Fruit fly (Drosophila melanogaster) S2 (cell line): Measurements from ENCODE around the gene ovo.

ENCODE experiments used
- CG8478 ChIP-seq: fragments of >200 bp; optimal IDR thresholded peaks from 2 replicates; lab custom pipeline; 2018
- CTCF ChIP-seq, 2 experiments: fragments of >200 bp; optimal IDR thresholded peaks; 2 replicates each; lab custom pipeline; 2018

ovo gene

DNA sequence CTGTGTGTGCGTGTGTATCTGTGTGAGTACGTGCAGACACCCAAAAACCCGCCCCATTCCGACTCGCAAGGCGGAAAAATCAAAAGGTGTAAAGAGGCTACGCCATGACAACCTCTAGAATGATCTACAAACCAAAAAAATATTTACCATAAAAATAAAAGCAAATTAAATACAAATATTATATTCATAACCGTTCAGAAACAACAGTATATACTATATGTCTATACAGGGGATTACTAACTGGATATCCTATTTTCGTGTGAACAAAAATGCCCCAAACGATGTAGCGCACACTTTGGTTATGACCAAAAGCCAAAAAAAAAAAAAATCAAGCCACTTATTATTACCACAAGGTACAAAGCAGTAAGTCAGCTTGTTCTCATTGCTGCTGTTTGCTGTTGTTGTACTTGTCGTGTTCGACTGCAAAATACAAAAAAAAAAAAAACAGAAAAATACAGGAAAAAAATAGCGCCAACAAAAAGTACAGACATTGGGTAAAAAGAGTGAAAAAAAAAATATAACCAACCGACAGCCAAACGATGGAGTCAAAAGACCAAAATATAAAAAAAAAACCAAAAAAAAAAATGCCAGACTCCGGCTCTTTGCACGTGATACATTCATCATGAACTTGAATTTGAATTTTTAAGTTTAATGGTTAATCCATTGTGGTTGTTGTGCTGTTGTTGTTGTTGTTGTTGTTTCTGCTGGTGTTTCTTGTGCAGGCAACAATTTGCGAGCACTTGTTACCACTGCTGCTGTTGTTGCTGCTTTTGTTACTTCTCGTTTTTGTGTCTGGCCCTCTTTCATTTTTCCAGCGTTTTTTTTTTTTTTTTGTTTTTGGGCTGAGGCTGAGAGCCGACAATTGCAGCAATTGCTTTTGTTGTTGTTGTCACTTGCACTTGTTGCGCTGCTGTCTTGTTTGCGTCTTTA is 6.3 kb upstream of the ovo start:
- TF ChIP-seq CG8478 (lab: Kevin White, UChicago) (no peak), CTCF (optimal IDR thresholded peaks at IDR 0.05; lab: Kevin White, UChicago) (no peak)

DNA sequence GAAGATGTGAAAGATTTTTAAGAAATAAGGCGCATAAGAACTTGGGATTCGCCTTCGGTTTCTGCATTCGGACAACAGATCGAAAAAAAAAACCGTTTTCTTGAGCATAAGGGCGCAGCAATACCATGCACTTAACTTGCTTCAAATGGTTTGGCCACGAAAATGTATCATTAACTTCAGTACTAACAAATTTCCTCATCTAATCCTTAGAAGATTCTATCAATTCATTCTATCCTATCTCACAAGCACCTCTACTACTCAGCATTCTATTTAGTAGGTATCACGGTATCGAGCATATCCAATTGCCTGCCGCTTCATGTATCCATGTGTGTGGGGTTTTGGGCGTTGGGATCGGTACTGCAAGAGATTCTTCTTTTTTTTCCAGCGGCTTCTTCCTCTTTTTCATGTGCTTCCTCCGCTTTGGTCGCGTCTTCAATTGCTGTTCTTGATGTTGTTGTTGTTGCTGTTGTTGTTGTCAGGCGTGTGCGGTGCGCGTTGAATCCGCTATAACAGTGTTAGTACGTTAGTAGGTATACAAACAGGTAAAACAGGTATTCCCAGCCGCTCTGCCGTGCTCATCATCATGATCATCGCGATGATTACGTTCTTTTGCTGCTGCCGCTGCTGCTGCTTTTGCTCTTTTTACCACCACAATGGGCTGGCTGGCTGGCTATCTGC is 3.5 kb upstream of the ovo start:
- TF ChIP-seq CG8478 (lab: Kevin White, UChicago) = no peak
- no peak for TF ChIP-seq CTCF (optimal IDR thresholded peaks at IDR 0.05; lab: Kevin White, UChicago)

DNA sequence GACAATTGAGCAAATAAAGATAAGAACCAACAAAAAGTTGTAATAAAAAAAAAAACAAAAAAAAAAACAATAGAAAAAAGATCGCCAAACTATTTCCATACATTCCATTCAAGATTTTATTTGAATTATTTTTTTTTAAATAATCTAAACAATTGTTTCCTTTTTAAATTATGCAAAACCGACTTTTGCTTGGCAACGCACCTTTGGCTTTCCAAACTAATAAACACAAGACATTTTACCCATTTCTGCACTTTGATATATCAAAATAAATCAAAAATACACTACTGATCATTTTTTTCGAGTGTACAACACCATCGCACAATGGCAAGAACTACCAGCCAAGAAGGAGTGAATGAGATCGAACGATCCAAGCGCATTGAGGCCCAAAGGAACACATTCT is 2.9 kb upstream of the ovo start:
- TF ChIP-seq CG8478 (lab: Kevin White, UChicago) = no peak
- TF ChIP-seq CTCF (optimal IDR thresholded peaks at IDR 0.05; lab: Kevin White, UChicago) = no peak

DNA sequence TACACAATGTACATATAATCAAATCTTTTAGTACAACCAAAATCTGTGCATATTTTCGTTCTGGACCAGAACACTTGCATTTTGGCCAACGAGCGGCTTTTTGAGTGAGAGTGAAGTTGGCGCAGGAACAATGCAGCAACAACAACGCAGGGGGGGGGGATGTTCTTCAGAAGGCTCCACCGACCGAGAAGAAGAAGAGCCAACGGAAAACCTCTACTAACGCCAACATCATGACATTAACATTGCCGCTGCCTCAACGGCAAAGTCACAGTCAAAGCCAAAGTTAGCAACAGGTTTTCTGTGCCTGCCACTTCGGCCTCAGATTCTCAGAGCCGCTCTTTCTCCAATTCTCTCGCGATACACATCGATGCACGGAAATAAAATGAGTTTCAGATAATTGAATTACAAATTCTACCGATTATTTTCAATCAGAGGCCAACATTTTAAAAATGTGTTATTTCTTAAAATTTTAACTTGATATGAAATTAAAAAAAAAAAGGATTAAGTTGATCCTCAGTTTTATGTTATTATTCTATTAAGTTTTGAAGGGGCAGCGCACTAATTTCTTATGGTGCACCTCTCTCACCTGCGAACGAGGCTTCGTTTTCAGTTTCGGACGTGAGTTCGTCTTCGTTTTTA is 1.7 kb upstream of the ovo start:
- no peak for TF ChIP-seq CTCF (optimal IDR thresholded peaks at IDR 0.05; lab: Kevin White, UChicago)
- TF ChIP-seq CG8478 (lab: Kevin White, UChicago) = no peak

DNA sequence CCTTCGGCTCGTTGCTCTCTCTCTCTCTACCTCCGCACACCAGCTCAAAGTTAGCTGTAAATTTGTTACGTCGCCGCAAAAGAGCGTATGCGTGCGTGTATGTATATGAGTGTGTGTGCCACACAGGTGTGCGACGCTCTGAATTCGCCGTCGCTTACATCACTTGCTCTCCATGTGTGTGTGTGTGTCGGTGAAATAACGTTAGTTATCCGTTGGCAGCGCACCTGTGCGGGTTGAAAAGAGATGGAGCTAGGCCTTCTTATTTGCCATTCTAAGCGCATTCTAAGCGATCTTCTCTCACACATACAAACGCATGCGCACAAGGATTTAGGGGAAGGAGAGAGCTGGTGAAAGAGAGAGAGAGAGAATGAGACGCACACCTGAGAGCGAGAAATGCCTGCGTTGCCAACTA is 1.2 kb upstream of the ovo start:
- no peak for TF ChIP-seq CTCF (optimal IDR thresholded peaks at IDR 0.05; lab: Kevin White, UChicago)
- TF ChIP-seq CG8478 (lab: Kevin White, UChicago) = no peak

DNA sequence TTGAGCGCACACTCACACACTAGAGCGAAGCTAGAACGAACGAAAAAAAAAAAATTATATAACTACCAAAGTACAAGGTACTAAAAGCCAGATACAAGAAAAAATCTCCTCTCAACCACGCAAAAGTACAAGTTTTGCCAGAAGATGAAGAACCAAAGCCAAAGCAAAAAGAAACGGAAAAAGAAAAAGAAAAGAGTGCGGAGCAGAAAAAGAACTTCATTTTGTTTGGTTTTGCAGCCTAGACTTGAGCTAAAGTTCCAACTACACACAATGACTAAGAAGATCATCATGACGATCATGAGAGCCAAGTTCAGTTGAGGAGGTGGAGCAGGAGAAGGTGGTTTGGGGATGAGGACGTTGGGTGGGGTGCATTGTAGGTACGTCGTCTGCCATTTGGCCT is 3.0 kb downstream of the ovo start:
- TF ChIP-seq CTCF (optimal IDR thresholded peaks at IDR 0.05; lab: Kevin White, UChicago) (no peak), CG8478 (lab: Kevin White, UChicago) (no peak)

DNA sequence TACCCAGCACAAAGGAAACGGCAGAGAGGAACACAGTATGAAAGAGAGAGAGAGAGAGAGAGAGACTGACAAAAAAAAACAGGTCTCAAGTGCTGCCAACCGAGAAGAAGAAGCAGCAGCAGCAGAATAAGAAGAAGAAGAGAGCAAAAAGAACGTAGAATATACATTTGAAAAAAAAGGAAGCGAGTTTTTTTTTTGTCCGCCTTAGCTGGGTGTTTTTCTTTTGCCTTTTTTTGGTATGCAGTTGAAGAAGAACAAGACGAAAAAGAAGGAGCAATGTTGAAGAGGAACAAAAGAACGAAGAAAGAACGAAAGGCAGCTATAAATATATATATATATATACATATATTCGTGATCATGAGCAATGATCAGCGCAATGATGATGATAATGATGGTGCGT is 4.9 kb downstream of the ovo start:
- TF ChIP-seq CG8478 (lab: Kevin White, UChicago) (no peak), CTCF (optimal IDR thresholded peaks at IDR 0.05; lab: Kevin White, UChicago) (no peak)

DNA sequence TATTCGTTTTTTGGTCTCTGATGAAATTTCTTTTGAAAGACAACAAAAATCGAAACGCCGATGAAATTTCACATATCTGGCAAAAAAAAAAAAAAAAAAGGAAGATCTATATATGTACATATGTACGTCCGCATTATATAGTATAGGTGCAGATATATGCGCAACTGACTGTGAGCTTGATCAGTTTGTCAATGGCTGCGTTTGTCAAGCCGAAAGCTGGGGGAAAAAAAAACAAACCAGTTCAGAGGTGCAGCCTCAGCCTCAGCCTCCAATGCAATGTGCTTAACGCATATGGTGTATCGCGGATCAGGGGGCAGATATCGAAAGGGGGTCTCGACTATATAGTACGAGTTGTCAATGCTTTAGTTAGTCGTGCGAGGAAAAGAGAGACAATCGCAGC is 6.9 kb downstream of the ovo start:
- TF ChIP-seq CTCF (optimal IDR thresholded peaks at IDR 0.05; lab: Kevin White, UChicago) = no peak

DNA sequence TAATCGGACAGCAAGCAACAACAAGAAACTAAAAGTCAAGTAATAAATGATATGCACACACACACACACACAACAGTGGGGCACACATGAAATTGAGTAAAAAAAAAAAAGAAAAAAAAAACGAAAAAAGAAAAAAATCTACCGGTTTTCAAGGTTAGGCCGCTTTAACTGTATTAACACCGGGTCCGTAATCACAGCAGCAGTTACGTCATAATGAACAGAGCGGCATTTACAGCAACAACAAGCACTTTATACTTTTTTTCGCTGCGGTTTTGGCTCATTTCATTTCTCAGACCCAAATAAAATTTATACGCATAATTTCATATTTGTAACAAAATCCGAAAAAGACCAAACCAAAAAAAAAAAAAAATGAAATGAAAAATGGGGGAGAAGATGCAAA is 8.0 kb downstream of the ovo start:
- TF ChIP-seq CG8478 (lab: Kevin White, UChicago) (no peak), CTCF (optimal IDR thresholded peaks at IDR 0.05; lab: Kevin White, UChicago) (no peak)

DNA sequence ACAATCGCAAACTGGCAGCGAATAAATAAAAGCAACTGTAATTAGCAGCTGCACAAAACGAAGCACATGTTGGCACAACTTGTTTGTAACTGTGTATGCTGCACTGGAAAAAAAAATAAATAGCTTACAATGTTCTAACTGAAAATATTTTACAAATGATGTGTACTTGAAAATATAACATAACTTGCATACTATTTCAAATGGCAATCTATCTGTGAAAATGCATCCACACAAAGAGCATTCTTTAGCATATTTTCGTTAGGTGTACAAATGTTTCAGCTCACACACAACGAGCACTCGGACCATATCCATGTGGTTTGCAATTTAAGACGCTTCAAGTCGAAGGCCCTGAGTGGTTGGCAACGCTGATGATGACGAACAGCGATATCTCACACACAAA is 10.6 kb downstream of the ovo start:
- TF ChIP-seq CTCF (optimal IDR thresholded peaks at IDR 0.05; lab: Kevin White, UChicago) = no peak
- no peak for TF ChIP-seq CG8478 (lab: Kevin White, UChicago)

DNA sequence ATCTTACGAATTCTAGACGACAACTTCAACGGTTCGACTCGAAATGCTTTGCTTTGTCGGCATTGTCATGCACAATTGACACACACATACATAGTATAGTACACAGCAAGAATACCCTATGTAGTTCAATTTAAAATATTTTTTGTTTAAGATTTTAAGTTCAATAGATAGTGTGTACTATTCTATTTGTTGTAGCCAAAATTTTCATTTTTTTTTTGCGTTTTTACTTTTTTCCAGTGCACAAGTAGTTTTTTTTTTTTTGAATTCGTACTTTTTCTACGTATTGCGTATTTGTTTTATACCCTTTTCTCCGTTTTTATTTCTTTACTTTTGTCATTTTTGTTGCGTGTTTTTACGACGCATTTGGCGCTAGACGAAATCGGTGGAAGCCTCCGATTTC is 13.9 kb downstream of the ovo start:
- TF ChIP-seq CG8478 (lab: Kevin White, UChicago) = no peak
- TF ChIP-seq CTCF (optimal IDR thresholded peaks at IDR 0.05; lab: Kevin White, UChicago) = no peak

DNA sequence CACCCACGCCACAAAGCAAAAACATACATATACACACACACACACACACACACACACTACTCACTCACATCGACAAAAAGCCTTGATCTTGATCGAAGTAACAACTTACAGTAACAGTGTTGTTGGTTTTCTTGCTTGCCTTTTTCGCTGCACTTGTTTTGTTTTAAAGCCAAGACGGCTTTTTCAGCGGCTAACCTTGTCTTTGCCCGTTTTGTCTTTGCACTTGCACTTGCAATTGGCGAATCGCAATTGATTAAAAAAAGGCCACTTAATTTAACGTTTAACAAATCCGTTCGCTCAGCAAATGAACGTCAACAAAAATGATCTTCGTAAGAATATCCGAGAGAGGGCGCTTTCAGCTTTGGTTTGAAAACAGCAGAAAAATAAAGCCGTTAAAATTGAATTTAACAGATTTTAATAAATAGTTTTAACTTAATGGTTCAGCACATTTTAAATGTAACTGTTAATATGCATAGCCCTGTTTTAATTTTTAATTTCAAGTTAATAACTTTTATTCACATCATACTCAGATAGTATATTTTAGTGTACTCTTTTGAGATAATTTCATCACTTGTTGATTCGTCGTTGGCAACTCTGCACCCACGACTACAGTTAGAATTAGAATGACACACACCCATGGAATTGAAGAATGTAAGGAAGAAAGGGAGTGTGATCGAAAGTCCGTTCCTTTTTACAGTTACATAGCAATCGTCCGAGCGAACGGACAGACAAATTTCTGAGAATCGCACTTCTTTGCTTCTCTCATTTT is 15.7 kb downstream of the ovo start:
- no peak for TF ChIP-seq CG8478 (lab: Kevin White, UChicago)
- TF ChIP-seq CTCF (optimal IDR thresholded peaks at IDR 0.05; lab: Kevin White, UChicago) = peak; percentile 64 to 75

DNA sequence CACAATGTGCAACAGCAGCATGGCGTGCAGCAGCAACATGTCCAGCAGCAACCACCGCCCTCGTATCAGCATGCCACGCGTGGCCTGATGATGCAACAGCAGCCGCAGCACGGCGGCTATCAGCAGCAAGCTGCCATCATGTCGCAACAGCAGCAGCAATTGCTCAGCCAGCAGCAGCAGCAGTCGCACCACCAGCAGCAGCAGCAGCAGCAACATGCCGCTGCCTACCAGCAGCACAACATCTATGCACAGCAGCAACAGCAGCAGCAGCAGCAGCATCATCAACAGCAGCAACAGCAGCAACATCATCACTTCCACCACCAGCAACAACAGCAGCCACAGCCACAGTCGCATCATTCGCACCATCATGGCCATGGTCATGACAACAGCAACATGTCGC is 18.6 kb downstream of the ovo start:
- no peak for TF ChIP-seq CTCF (optimal IDR thresholded peaks at IDR 0.05; lab: Kevin White, UChicago)
- TF ChIP-seq CG8478 (lab: Kevin White, UChicago) = no peak

DNA sequence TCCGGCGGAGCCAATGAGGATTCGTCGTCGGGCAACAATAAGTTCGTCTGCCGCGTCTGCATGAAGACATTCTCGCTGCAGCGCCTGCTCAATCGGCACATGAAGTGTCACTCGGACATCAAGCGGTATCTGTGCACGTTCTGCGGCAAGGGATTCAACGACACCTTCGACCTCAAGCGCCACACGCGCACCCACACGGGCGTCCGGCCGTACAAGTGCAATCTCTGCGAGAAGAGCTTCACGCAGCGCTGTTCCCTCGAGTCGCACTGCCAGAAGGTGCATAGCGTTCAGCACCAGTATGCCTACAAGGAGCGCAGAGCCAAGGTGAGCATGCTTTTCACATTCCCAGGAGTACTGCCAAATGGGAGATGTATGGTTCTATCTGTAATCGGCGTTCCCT is 20.4 kb downstream of the ovo start:
- TF ChIP-seq CTCF (optimal IDR thresholded peaks at IDR 0.05; lab: Kevin White, UChicago) = no peak
- no peak for TF ChIP-seq CG8478 (lab: Kevin White, UChicago)
